Fruit fly (Drosophila melanogaster): ENCODE results near the gene Jasper.

Jasper gene

dm6 chr3R:30012602-30013489, 39.5 kb upstream of the Jasper start (continued):
- no peak for TF ChIP-seq az2 (GFP tag; optimal IDR thresholded peaks at IDR 0.05)
- no peak for TF ChIP-seq CG11723 (GFP tag; optimal IDR thresholded peaks at IDR 0.05)
- TF ChIP-seq cwo (GFP tag; optimal IDR thresholded peaks at IDR 0.05) = peak; percentile 95
- no peak for TF ChIP-seq CG7372 (GFP tag; IDR thresholded peaks at IDR 0.05)
- TF ChIP-seq mam (GFP tag; optimal IDR thresholded peaks at IDR 0.05) = peak; percentile 60
- TF ChIP-seq org-1 (GFP tag; optimal IDR thresholded peaks at IDR 0.05) = no peak
- TF ChIP-seq crp (GFP tag; optimal IDR thresholded peaks at IDR 0.05) = no peak
- no peak for TF ChIP-seq Hsf (GFP tag; optimal IDR thresholded peaks at IDR 0.05)
- TF ChIP-seq Fer3 (tag; optimal IDR thresholded peaks at IDR 0.05) = peak; percentile 35
- no peak for TF ChIP-seq CG7357 (GFP tag; IDR thresholded peaks at IDR 0.05)
- 0 out of 3 replicates have a peak, but pooled peaks have one; percentile 35 for TF ChIP-seq CG11695 (GFP tag; IDR thresholded peaks at IDR 0.05)
- TF ChIP-seq CG34376 (GFP tag; optimal IDR thresholded peaks at IDR 0.05) = peak; percentile 27
- TF ChIP-seq chn (GFP tag; optimal IDR thresholded peaks at IDR 0.05) = no peak
- TF ChIP-seq trh (GFP tag; optimal IDR thresholded peaks at IDR 0.05) = no peak
- no peak for TF ChIP-seq gfzf (GFP tag; optimal IDR thresholded peaks at IDR 0.05)
- 0 out of 2 replicates have a peak, but pooled peaks have one; percentile 25 for TF ChIP-seq Ada2b (GFP tag; IDR thresholded peaks at IDR 0.05)
- no peak for TF ChIP-seq HLHmδ (GFP tag; optimal IDR thresholded peaks at IDR 0.05)
- TF ChIP-seq CG10209 (GFP tag; optimal IDR thresholded peaks at IDR 0.05) = no peak
- TF ChIP-seq lmd (GFP tag; IDR thresholded peaks at IDR 0.05) = peak; percentile 42; the same call in 1 of the 2 replicates
- no peak for TF ChIP-seq zfh2 (GFP tag; optimal IDR thresholded peaks at IDR 0.05)
- TF ChIP-seq Gug (GFP tag; IDR thresholded peaks at IDR 0.05) = 0 out of 4 replicates have a peak, but pooled peaks have one; percentile 20
- TF ChIP-seq pan (optimal IDR thresholded peaks at IDR 0.05) = no peak
- peak in 1 of 2 experiments; percentile 45 for TF ChIP-seq pan (GFP tag; optimal IDR thresholded peaks at IDR 0.05 in 1 of 2, IDR thresholded peaks at IDR 0.05 in 1 of 2)
- TF ChIP-seq CG30020 (tag; optimal IDR thresholded peaks at IDR 0.05) = no peak
- no peak for TF ChIP-seq knrl (GFP tag; IDR thresholded peaks at IDR 0.05; ENCODE audit: partially characterized antibody)
- no peak for TF ChIP-seq Mad (GFP tag; optimal IDR thresholded peaks at IDR 0.05)
- no peak for TF ChIP-seq CG2875 (GFP tag; optimal IDR thresholded peaks at IDR 0.05)
- TF ChIP-seq Aef1 (GFP tag; IDR thresholded peaks at IDR 0.05) = no peak
- TF ChIP-seq bsh (GFP tag; optimal IDR thresholded peaks at IDR 0.05) = no peak
- no peak for TF ChIP-seq Six4 (GFP tag; optimal IDR thresholded peaks at IDR 0.05)
- TF ChIP-seq CG33557 (GFP tag; optimal IDR thresholded peaks at IDR 0.05) = no peak
- TF ChIP-seq dysf (GFP tag; IDR thresholded peaks at IDR 0.05) = peak; percentile 54; the same call in 2 of the 3 replicates
- TF ChIP-seq Myb (GFP tag; optimal IDR thresholded peaks at IDR 0.05) = peak; percentile 2
- TF ChIP-seq CoRest (tag; optimal IDR thresholded peaks at IDR 0.05) = no peak
- no peak for TF ChIP-seq CG9609 (GFP tag; optimal IDR thresholded peaks at IDR 0.05)
- peak; percentile 48; the same call in 1 of the 2 replicates for TF ChIP-seq slbo (GFP tag; IDR thresholded peaks at IDR 0.05)
- TF ChIP-seq Bgb (GFP tag; IDR thresholded peaks at IDR 0.05; ENCODE audit: partially characterized antibody) = no peak
- no peak for TF ChIP-seq CG7928 (GFP tag; optimal IDR thresholded peaks at IDR 0.05)
- no peak for TF ChIP-seq salm (tag; optimal IDR thresholded peaks at IDR 0.05)
- no peak for TF ChIP-seq CG2889 (GFP tag; IDR thresholded peaks at IDR 0.05)
- TF ChIP-seq Scr (GFP tag; IDR thresholded peaks at IDR 0.05; ENCODE audit: partially characterized antibody) = no peak
- no peak for TF ChIP-seq NC2β (GFP tag; optimal IDR thresholded peaks at IDR 0.05)
- no peak for TF ChIP-seq CG17912 (GFP tag; optimal IDR thresholded peaks at IDR 0.05)
- TF ChIP-seq Eip74EF (GFP tag; optimal IDR thresholded peaks at IDR 0.05) = no peak
- TF ChIP-seq unpg (GFP tag; optimal IDR thresholded peaks at IDR 0.05) = no peak
- TF ChIP-seq eyg (GFP tag; optimal IDR thresholded peaks at IDR 0.05) = no peak
- TF ChIP-seq nmo (GFP tag; optimal IDR thresholded peaks at IDR 0.05) = no peak
- TF ChIP-seq tna (GFP tag; IDR thresholded peaks at IDR 0.05; ENCODE audit: partially characterized antibody) = no peak
